Worm (Caenorhabditis elegans): ENCODE measurements around the gene urm-1.

DNA sequence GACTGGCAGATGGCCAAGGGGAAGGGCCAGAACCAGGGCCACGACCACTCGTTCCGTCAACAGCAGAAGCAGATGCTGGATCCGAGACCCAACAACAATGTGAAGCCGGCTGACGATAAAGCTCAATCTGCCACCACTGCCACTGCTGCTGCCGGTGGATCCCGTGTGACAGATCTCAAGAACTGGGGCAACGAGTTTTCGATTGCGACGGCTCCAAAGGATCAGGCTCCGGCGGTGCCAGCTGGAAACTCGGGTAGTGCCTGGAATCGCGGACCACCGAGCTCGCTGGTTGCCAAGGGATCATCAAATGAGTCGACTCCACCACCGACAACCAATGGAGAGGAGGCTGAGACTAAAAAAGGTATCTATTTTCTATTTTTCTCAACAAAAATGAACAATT, 40.8 kb upstream of the urm-1 start:
- TF ChIP-seq ztf-18 (tag; optimal IDR thresholded peaks at IDR 0.05) (no peak), F23B12.7 (tag; optimal IDR thresholded peaks at IDR 0.05; ENCODE audit: insufficient read depth) (no peak), zim-3 (tag; optimal IDR thresholded peaks at IDR 0.05) (no peak), zfh-2 (GFP tag; conservative IDR thresholded peaks at IDR 0.05) (peak; percentile 92), mel-28 (tag; optimal IDR thresholded peaks at IDR 0.05; ENCODE audit: borderline replicate concordance) (no peak), repo-1 (tag; optimal IDR thresholded peaks at IDR 0.05) (no peak), somi-1 (GFP tag; optimal IDR thresholded peaks at IDR 0.05) (no peak), cebp-1 (GFP tag; IDR thresholded peaks at IDR 0.05) (no peak), cebp-1 (tag; optimal IDR thresholded peaks at IDR 0.05) (no peak), F57A8.1 (GFP tag; optimal IDR thresholded peaks at IDR 0.05) (no peak), T26A5.8 (tag; optimal IDR thresholded peaks at IDR 0.05) (no peak), nfya-2 (GFP tag; IDR thresholded peaks at IDR 0.05) (no peak), dpl-1 (GFP tag; optimal IDR thresholded peaks at IDR 0.05) (no peak), pha-4 (tag; optimal IDR thresholded peaks at IDR 0.05) (no peak), fkh-3 (tag; optimal IDR thresholded peaks at IDR 0.05) (no peak)
